Worm (Caenorhabditis elegans): Measurements from ENCODE around the gene str-226.

str-226 gene

ce11 chrV:3535260-3535659, 22.8 kb downstream of the str-226 start, which contains the start of gene nhr-221:
Gene nhr-221 (minus strand): TSS chrV:3535360.
- no peak for TF ChIP-seq aly-2 (tag; optimal IDR thresholded peaks at IDR 0.05)

- TF ChIP-seq nhr-237 (tag; optimal IDR thresholded peaks at IDR 0.05) (no peak), fkh-10 (GFP tag; optimal IDR thresholded peaks at IDR 0.05) (no peak), mml-1 (tag; optimal IDR thresholded peaks at IDR 0.05) (no peak), lin-15B (tag; optimal IDR thresholded peaks at IDR 0.05) (no peak), aly-2 (tag; optimal IDR thresholded peaks at IDR 0.05) (no peak), nhr-25 (tag; optimal IDR thresholded peaks at IDR 0.05) (no peak), ceh-82 (tag; optimal IDR thresholded peaks at IDR 0.05) (no peak), elt-3 (tag; optimal IDR thresholded peaks at IDR 0.05) (no peak), skn-1 (tag; optimal IDR thresholded peaks at IDR 0.05) (no peak), nhr-11 (tag; optimal IDR thresholded peaks at IDR 0.05) (no peak), nhr-23 (tag; optimal IDR thresholded peaks at IDR 0.05) (no peak), fos-1 (tag; optimal IDR thresholded peaks at IDR 0.05) (no peak), elt-2 (tag; optimal IDR thresholded peaks at IDR 0.05) (no peak), jun-1 (tag; optimal IDR thresholded peaks at IDR 0.05) (no peak), ama-1 (optimal IDR thresholded peaks at IDR 0.05) (no peak), pqm-1 (tag; optimal IDR thresholded peaks at IDR 0.05) (no peak), nhr-12 (tag; optimal IDR thresholded peaks at IDR 0.05) (no peak)
Observed at ce11 chrV:3538307-3538706, 25.8 kb downstream of the str-226 start, which contains the start of gene nhr-93. Gene nhr-93 (minus strand): TSS chrV:3538407.

- TF ChIP-seq zag-1 (tag; optimal IDR thresholded peaks at IDR 0.05) (no peak), snpc-4 (tag; optimal IDR thresholded peaks at IDR 0.05) (no peak), R02D3.7 (tag; optimal IDR thresholded peaks at IDR 0.05) (no peak), sea-2 (GFP tag; optimal IDR thresholded peaks at IDR 0.05) (no peak), unc-39 (tag; optimal IDR thresholded peaks at IDR 0.05) (no peak), fkh-2 (tag; optimal IDR thresholded peaks at IDR 0.05) (no peak), nhr-77 (tag; optimal IDR thresholded peaks at IDR 0.05) (no peak), lin-39 (tag; optimal IDR thresholded peaks at IDR 0.05) (no peak), pha-4 (tag; optimal IDR thresholded peaks at IDR 0.05) (no peak)
Observed at ce11 chrV:3541117-3541516, 28.6 kb downstream of the str-226 start, which contains the start of gene srbc-67. Gene srbc-67 (minus strand): TSS chrV:3541217.

ce11 chrV:3543344-3543743, 30.9 kb downstream of the str-226 start, which contains the start of gene nhr-222:
Gene nhr-222 (minus strand): TSS chrV:3543444.
- TF ChIP-seq hmg-11 (tag; optimal IDR thresholded peaks at IDR 0.05): no peak
- no peak for TF ChIP-seq nhr-67 (tag; optimal IDR thresholded peaks at IDR 0.05)
- no peak for TF ChIP-seq mml-1 (tag; optimal IDR thresholded peaks at IDR 0.05)

- TF ChIP-seq egl-27 (tag; optimal IDR thresholded peaks at IDR 0.05) (no peak), ceh-82 (tag; optimal IDR thresholded peaks at IDR 0.05) (no peak), mml-1 (tag; optimal IDR thresholded peaks at IDR 0.05) (no peak), ceh-28 (tag; optimal IDR thresholded peaks at IDR 0.05) (no peak), nhr-12 (tag; optimal IDR thresholded peaks at IDR 0.05) (no peak), unc-62 (GFP tag; optimal IDR thresholded peaks at IDR 0.05) (no peak), ztf-4 (tag; optimal IDR thresholded peaks at IDR 0.05) (no peak), ztf-11 (tag; optimal IDR thresholded peaks at IDR 0.05) (no peak), nhr-23 (tag; optimal IDR thresholded peaks at IDR 0.05) (no peak), nhr-25 (tag; optimal IDR thresholded peaks at IDR 0.05) (no peak), snpc-4 (tag; optimal IDR thresholded peaks at IDR 0.05) (no peak), R02D3.7 (tag; optimal IDR thresholded peaks at IDR 0.05) (no peak), hmg-11 (tag; optimal IDR thresholded peaks at IDR 0.05) (no peak), nhr-67 (tag; optimal IDR thresholded peaks at IDR 0.05) (no peak), jun-1 (tag; optimal IDR thresholded peaks at IDR 0.05) (no peak), nhr-237 (tag; optimal IDR thresholded peaks at IDR 0.05) (no peak), aly-2 (tag; optimal IDR thresholded peaks at IDR 0.05) (no peak), fkh-10 (GFP tag; optimal IDR thresholded peaks at IDR 0.05) (no peak), lin-15B (tag; optimal IDR thresholded peaks at IDR 0.05) (no peak), ceh-16 (tag; optimal IDR thresholded peaks at IDR 0.05) (no peak)
Observed at ce11 chrV:3546517-3546916, 34.0 kb downstream of the str-226 start, which contains the start of gene srbc-68. Gene srbc-68 (minus strand): TSS chrV:3546617.

- TF ChIP-seq snpc-4 (tag; optimal IDR thresholded peaks at IDR 0.05): no peak
- TF ChIP-seq unc-62 (GFP tag; optimal IDR thresholded peaks at IDR 0.05): no peak
- TF ChIP-seq sea-2 (GFP tag; optimal IDR thresholded peaks at IDR 0.05): no peak
- TF ChIP-seq jun-1 (tag; optimal IDR thresholded peaks at IDR 0.05): no peak
- TF ChIP-seq lin-15B (tag; optimal IDR thresholded peaks at IDR 0.05): no peak
- TF ChIP-seq ZK546.5 (tag; optimal IDR thresholded peaks at IDR 0.05): no peak
- TF ChIP-seq egl-27 (tag; optimal IDR thresholded peaks at IDR 0.05): no peak
- TF ChIP-seq pha-4 (tag; optimal IDR thresholded peaks at IDR 0.05): no peak
- no peak for TF ChIP-seq tbx-2 (tag; optimal IDR thresholded peaks at IDR 0.05)
Observed at ce11 chrV:3548798-3549197, 36.3 kb downstream of the str-226 start, which contains the start of gene srw-130. Gene srw-130 (minus strand): TSS chrV:3548898.

All from whole organism, L3 larva.